Worm (Caenorhabditis elegans): ENCODE data around the gene fut-5.

The fut-5 gene

DNA sequence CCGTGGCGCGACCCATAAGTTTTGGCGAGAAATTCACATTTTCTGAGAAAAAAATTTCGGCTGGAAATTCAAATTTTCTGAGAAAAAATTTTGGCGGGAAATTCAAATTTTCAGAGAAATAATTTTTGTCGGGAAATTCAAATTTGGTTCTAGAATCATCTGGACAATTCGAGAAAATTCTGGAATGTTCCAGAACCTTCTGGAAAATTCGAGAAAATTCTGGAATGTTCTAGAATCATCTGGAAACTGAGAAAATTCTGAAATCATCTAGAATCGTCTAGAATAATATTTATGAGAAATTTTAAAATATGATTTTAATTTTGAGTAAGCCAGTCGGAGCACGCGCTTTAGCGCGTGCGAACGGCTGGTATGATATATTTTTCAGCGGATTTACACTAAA, 17.4 kb upstream of the fut-5 start:
- TF ChIP-seq che-1 (tag; optimal IDR thresholded peaks at IDR 0.05) (no peak), gmeb-2 (tag; optimal IDR thresholded peaks at IDR 0.05) (no peak)

DNA sequence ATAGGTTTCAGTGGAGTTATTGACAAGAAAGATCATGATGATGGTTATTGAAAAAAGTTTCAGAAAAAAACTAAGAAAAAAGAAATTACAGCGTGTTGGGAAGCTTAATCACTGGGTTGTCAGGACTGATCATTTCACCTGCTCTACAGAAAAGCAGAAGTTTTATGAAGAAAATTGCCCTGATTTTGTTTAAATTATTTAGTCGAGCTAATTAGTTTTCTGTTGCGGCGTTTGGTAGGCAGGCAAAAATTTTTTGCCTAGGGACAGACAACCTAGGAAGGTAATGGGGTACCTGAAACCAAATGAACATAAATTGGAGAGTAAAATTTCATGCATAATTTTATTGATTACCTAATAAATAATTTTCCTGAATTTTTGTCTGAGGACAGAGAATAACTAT, 16.2 kb upstream of the fut-5 start, which contains the start of gene sre-40:
sre-40 (minus strand) TSS at position 101 of the 400 bp plus-strand sequence.
- TF ChIP-seq ceh-18 (tag; optimal IDR thresholded peaks at IDR 0.05) (no peak), ceh-22 (tag; optimal IDR thresholded peaks at IDR 0.05) (no peak), ceh-2 (tag; optimal IDR thresholded peaks at IDR 0.05) (no peak)

DNA sequence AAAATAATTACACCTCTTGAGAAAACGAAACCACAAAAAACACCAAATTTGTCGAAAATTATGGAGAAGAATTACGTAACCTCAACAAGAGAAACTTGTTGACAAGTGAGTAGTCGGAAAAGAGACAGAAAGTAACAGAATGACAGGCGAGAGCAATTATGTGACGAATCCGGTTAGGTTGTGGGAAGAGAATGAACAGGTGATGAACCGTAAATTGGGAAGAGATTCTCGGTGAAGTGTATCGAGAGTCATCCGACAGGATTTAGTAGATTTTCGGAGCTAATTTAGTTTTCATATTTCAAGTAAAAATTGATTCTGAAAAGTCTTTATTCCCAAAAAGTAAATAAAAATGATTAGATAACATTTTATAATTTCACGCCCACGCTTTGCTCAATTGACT, 13.9 kb upstream of the fut-5 start, which contains the start of gene T05A7.7:
T05A7.7 (minus strand) TSS at position 101 of the 400 bp plus-strand sequence.
- TF ChIP-seq tbx-7 (tag; optimal IDR thresholded peaks at IDR 0.05) (no peak), pha-2 (tag; optimal IDR thresholded peaks at IDR 0.05) (no peak), hlh-30 (tag; optimal IDR thresholded peaks at IDR 0.05; ENCODE audit: insufficient read depth) (no peak), ama-1 (optimal IDR thresholded peaks at IDR 0.05) (no peak), hlh-15 (tag; optimal IDR thresholded peaks at IDR 0.05) (no peak), unc-86 (tag; optimal IDR thresholded peaks at IDR 0.05) (no peak), fkh-6 (tag; optimal IDR thresholded peaks at IDR 0.05) (no peak), dve-1 (tag; optimal IDR thresholded peaks at IDR 0.05) (no peak), K02D7.2 (tag; optimal IDR thresholded peaks at IDR 0.05) (no peak), C38D4.7 (GFP tag; optimal IDR thresholded peaks at IDR 0.05) (no peak), ztf-16 (tag; optimal IDR thresholded peaks at IDR 0.05) (no peak), ceh-45 (GFP tag; IDR thresholded peaks at IDR 0.05) (no peak), ceh-34 (tag; optimal IDR thresholded peaks at IDR 0.05) (no peak), fax-1 (tag; optimal IDR thresholded peaks at IDR 0.05) (no peak), C08G9.2 (tag; optimal IDR thresholded peaks at IDR 0.05) (no peak), odd-2 (tag; optimal IDR thresholded peaks at IDR 0.05) (no peak), syd-9 (tag; optimal IDR thresholded peaks at IDR 0.05) (no peak), unc-3 (GFP tag; conservative IDR thresholded peaks at IDR 0.05) (no peak), unc-3 (tag; optimal IDR thresholded peaks at IDR 0.05) (no peak)

DNA sequence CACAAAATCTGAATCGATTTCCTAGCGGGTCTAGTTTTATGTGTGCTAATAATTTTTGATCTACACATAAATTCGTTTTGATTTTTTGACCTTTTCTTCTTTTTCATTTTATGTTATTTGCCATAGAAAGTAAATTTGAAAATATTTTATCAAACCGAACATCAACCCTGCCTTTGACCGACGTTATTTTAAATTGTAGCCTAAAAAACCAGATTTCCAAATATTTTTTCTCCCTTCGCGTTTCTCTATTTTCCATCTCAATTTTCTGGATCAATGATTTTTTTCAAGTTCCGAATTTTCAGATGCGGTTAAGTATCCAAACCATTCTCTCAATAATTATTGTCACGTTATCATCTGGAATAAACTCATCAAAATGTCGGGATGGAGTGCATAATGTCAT, 10.4 kb upstream of the fut-5 start, which contains the start of gene T05A7.1:
T05A7.1 (plus strand) TSS at position 301 of the 400 bp plus-strand sequence.
- no peak for TF ChIP-seq ceh-22 (tag; optimal IDR thresholded peaks at IDR 0.05)
- no peak for TF ChIP-seq ceh-18 (tag; optimal IDR thresholded peaks at IDR 0.05)
- TF ChIP-seq ceh-6 (GFP tag; optimal IDR thresholded peaks at IDR 0.05): no peak
- no peak for TF ChIP-seq npax-4 (tag; optimal IDR thresholded peaks at IDR 0.05)
- TF ChIP-seq dmd-4 (tag; optimal IDR thresholded peaks at IDR 0.05; ENCODE audit: borderline replicate concordance): no peak
- TF ChIP-seq ref-2 (tag; optimal IDR thresholded peaks at IDR 0.05): no peak
- no peak for TF ChIP-seq pat-9 (tag; optimal IDR thresholded peaks at IDR 0.05)
- TF ChIP-seq pha-2 (tag; optimal IDR thresholded peaks at IDR 0.05): no peak
- no peak for TF ChIP-seq K02D7.2 (tag; optimal IDR thresholded peaks at IDR 0.05)
- no peak for TF ChIP-seq hlh-6 (tag; optimal IDR thresholded peaks at IDR 0.05)
- no peak for TF ChIP-seq unc-42 (tag; optimal IDR thresholded peaks at IDR 0.05)
- TF ChIP-seq fax-1 (tag; optimal IDR thresholded peaks at IDR 0.05): no peak

DNA sequence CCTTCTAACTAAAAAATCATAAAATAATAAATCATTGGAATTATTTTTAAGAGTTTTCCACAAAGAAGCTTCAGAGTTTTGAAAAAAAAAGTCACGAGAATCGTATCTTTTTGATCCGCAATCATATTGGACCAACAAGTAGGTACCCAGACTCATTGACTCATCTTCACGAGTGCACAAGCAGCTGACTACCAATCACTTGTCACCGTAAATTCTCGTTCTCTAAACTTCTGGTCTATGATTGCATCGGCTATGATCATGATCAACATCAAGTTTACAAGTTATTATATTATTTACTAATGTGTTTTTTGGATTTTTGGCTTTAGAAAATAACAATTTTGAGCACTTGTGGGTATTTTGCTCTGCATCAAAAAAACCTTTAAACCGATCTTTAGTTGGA, 8.8 kb upstream of the fut-5 start:
- TF ChIP-seq ref-2 (tag; optimal IDR thresholded peaks at IDR 0.05): no peak
- peak; percentile 67 for TF ChIP-seq unc-55 (GFP tag; optimal IDR thresholded peaks at IDR 0.05)

DNA sequence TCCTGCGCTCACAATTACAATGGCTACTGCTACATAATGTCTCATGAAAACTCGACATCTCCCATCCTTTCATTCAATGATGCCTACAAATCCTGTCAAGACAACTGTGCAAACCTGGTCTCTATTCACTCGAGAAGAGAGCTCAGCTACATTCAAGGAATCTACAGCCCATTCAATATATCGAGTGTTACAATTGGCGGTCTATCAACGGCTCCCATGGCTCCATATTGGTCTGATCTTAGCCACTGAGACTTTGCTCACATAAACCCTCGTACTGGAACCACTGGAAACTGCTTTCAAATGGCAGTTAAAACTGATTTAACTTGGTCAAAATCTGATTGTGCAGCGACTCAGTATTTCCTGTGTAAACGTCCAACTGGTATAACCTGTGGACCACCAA, 8.0 kb upstream of the fut-5 start, which contains the start of gene T05A7.3:
T05A7.3 (plus strand) TSS at position 301 of the 400 bp plus-strand sequence.
- TF ChIP-seq F13H6.1 (tag; optimal IDR thresholded peaks at IDR 0.05): no peak
- no peak for TF ChIP-seq odd-2 (tag; optimal IDR thresholded peaks at IDR 0.05)
- TF ChIP-seq pag-3 (tag; optimal IDR thresholded peaks at IDR 0.05; ENCODE audit: borderline replicate concordance): no peak
- TF ChIP-seq pat-9 (tag; optimal IDR thresholded peaks at IDR 0.05): no peak

Measured in whole organism, late embryonic.